Fruit fly (Drosophila melanogaster): ENCODE measurements around the gene CG11313.

DNA sequence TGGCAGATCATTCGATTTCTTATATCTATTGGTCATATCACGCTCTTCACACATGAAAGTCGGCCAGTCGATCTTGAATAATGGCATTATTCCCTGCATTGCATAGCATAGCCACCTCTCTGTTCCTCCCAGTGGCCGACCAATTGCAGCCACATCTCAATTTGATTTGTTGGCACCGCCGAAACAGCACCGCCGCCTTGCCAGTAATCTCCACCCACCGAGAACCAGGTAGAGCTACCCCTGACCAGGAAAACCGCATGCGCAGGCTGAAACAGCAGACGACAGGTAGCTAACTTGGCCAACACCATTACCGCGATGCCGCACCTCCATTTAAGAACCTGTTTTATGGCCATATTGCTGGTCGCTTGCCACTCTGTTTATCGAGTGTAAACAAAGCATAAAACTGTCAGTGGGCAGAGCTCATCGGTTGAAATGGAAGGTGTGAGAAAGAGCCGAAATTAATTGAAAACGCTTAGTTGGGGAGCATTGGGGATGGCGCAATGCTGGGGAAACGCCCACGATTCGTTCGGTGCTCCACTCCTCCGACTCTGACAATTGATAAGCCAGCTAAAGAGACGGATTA is 36.0 kb upstream of the CG11313 start:
- TF ChIP-seq CG14655 (GFP tag; optimal IDR thresholded peaks at IDR 0.05) (no peak), CG8159 (tag; optimal IDR thresholded peaks at IDR 0.05) (no peak), CG4496 (GFP tag; IDR thresholded peaks at IDR 0.05) (no peak), CG15710 (tag; optimal IDR thresholded peaks at IDR 0.05) (no peak)

Data from whole organism, pupa.